Fruit fly (Drosophila melanogaster) S2 (cell line): ENCODE measurements around the gene Gr39b.

Source experiments
- CG8478 ChIP-seq: fragments of >200 bp; optimal IDR thresholded peaks from 2 replicates; lab custom pipeline; 2018
- CTCF ChIP-seq, 2 experiments: fragments of >200 bp; optimal IDR thresholded peaks; 2 replicates each; lab custom pipeline; 2018

DNA sequence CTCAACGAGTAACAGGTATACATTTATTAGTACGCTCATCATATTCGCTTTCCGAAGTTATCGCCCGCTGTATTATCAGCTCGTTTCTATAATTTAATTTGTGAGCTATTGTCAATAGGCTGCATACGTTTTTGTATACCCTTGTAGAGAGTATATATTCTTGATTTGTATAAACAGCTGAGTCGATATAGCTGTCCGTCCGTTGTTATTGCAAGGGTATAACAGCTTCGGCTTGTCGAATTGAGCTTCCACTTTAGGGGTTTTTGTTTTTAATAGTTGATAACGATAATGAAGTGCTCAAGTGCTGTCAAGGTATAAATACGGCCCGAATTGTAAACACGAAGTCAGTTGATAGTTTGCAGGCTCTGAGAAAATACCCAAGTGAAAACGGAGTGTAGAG is 1.4 kb upstream of the Gr39b start, which contains the start of gene CG8665:
- TF ChIP-seq CTCF (optimal IDR thresholded peaks at IDR 0.05; lab: Kevin White, UChicago) = no peak
- no peak for TF ChIP-seq CG8478 (lab: Kevin White, UChicago)
